Fruit fly (Drosophila melanogaster) whole organism, embryonic: ENCODE measurements around the gene GCS2beta.

Experiments used
- ATbp ChIP-seq: fragments of 200-800 bp; sonication (Bioruptor generic); optimal IDR thresholded peaks from 2 replicates; lab custom pipeline; 2017; ENCODE audit warnings: missing biosample characterization, mild to moderate bottlenecking, missing genetic modification characterization, missing genetic modification reagents
- CG10366 ChIP-seq: fragments of 200-800 bp; sonication (Bioruptor generic); IDR thresholded peaks from 2 replicates; pipeline ENCODE4 v1.3.6; 2022; ENCODE audit warnings: missing biosample characterization, missing genetic modification characterization
- CG11398 ChIP-seq: fragments of 200-800 bp; sonication (Bioruptor generic); optimal IDR thresholded peaks from 2 replicates; lab custom pipeline; 2016; ENCODE audit warnings: missing biosample characterization, missing genetic modification characterization
- CG11696 ChIP-seq: fragments of 200-800 bp; sonication (Bioruptor generic); IDR thresholded peaks from 2 replicates; pipeline ENCODE4 v1.3.6; 2022; ENCODE audit warnings: missing biosample characterization, missing genetic modification characterization
- CG12744 ChIP-seq: fragments of 200-800 bp; sonication (Bioruptor generic); optimal IDR thresholded peaks from 2 replicates; lab custom pipeline; 2016; ENCODE audit warnings: missing biosample characterization, missing genetic modification characterization
- CG15696 ChIP-seq: fragments of 200-800 bp; sonication (Bioruptor generic); optimal IDR thresholded peaks from 2 replicates; lab custom pipeline; 2019; ENCODE audit warnings: missing biosample characterization, mild to moderate bottlenecking, missing genetic modification characterization, moderate library complexity
- CG17186 ChIP-seq: fragments of 200-800 bp; sonication (Bioruptor generic); optimal IDR thresholded peaks from 3 replicates; lab custom pipeline; 2017; ENCODE audit warnings: missing biosample characterization, missing genetic modification reagents, missing genetic modification characterization
- CG1792 ChIP-seq: fragments of 200-800 bp; sonication (Bioruptor generic); optimal IDR thresholded peaks from 2 replicates; lab custom pipeline; 2016; ENCODE audit warnings: missing biosample characterization, missing genetic modification characterization
- CG43689 ChIP-seq: fragments of 200-800 bp; sonication (Bioruptor generic); IDR thresholded peaks from 2 replicates; pipeline ENCODE4 v1.3.6; 2022; ENCODE audit warnings: missing biosample characterization, missing genetic modification characterization
- CG4730 ChIP-seq: fragments of 200-800 bp; sonication (Bioruptor generic); IDR thresholded peaks from 2 replicates; pipeline ENCODE4 v1.3.6; 2022; ENCODE audit warnings: missing biosample characterization, missing genetic modification characterization
- CG7987 ChIP-seq: fragments of 200-800 bp; sonication (Bioruptor generic); optimal IDR thresholded peaks from 2 replicates; lab custom pipeline; 2018; ENCODE audit warnings: missing biosample characterization, mild to moderate bottlenecking, missing genetic modification characterization, moderate library complexity
- CG8281 ChIP-seq: fragments of 200-800 bp; sonication (Bioruptor generic); optimal IDR thresholded peaks from 2 replicates; lab custom pipeline; 2018; ENCODE audit warnings: missing biosample characterization, mild to moderate bottlenecking, missing genetic modification characterization, moderate library complexity
- CG9797 ChIP-seq: fragments of 200-800 bp; sonication (Bioruptor generic); optimal IDR thresholded peaks from 3 replicates; lab custom pipeline; 2018; ENCODE audit warnings: missing biosample characterization, mild to moderate bottlenecking, missing genetic modification characterization
- CG9932 ChIP-seq: fragments of 200-800 bp; sonication (Bioruptor generic); IDR thresholded peaks from 2 replicates; pipeline ENCODE4 v1.3.6; 2022; ENCODE audit warnings: missing biosample characterization, missing genetic modification characterization
- CrebB ChIP-seq: fragments of 200-800 bp; sonication (Bioruptor generic); optimal IDR thresholded peaks from 3 replicates; lab custom pipeline; 2018; ENCODE audit warnings: missing biosample characterization, mild to moderate bottlenecking, missing genetic modification characterization
- D19A ChIP-seq: fragments of 200-800 bp; optimal IDR thresholded peaks from 3 replicates; lab custom pipeline; 2019; ENCODE audit warnings: missing biosample characterization, mild to moderate bottlenecking, missing genetic modification characterization, moderate library complexity
- Dp ChIP-seq: fragments of 200-800 bp; sonication (Bioruptor generic); optimal IDR thresholded peaks from 2 replicates; lab custom pipeline; 2018; ENCODE audit warnings: missing biosample characterization, mild to moderate bottlenecking, missing genetic modification characterization, moderate library complexity
- E2f1 ChIP-seq: fragments of 200-800 bp; sonication (Bioruptor generic); IDR thresholded peaks from 2 replicates; pipeline ENCODE4 v1.3.6; 2022; ENCODE audit warnings: missing biosample characterization, missing genetic modification characterization
- E2f2 ChIP-seq: fragments of 200-800 bp; sonication (Bioruptor generic); IDR thresholded peaks from 2 replicates; pipeline ENCODE4 v1.3.6; 2022; ENCODE audit warnings: missing biosample characterization, missing genetic modification characterization
- Fer2 ChIP-seq: fragments of 200-800 bp; sonication (Bioruptor generic); optimal IDR thresholded peaks from 2 replicates; lab custom pipeline; 2018; ENCODE audit warnings: missing biosample characterization, mild to moderate bottlenecking, missing genetic modification characterization, moderate library complexity
- Hand ChIP-seq: fragments of 200-800 bp; sonication (Bioruptor generic); optimal IDR thresholded peaks from 2 replicates; lab custom pipeline; 2017; ENCODE audit warnings: mild to moderate bottlenecking, missing biosample characterization, missing genetic modification reagents, missing genetic modification characterization
- Hey ChIP-seq: fragments of 200-800 bp; sonication (Bioruptor generic); optimal IDR thresholded peaks from 3 replicates; lab custom pipeline; 2018; ENCODE audit warnings: missing biosample characterization, mild to moderate bottlenecking, missing genetic modification characterization
- MESR4 ChIP-seq: fragments of 200-800 bp; sonication (Bioruptor generic); optimal IDR thresholded peaks from 2 replicates; lab custom pipeline; 2018; ENCODE audit warnings: missing biosample characterization, mild to moderate bottlenecking, missing genetic modification characterization, moderate library complexity
- NC2β ChIP-seq: fragments of 200-800 bp; sonication (Bioruptor generic); optimal IDR thresholded peaks from 2 replicates; lab custom pipeline; 2016; ENCODE audit warnings: missing biosample characterization, missing genetic modification characterization
- Neu2 ChIP-seq: fragments of 200-800 bp; sonication (Bioruptor generic); optimal IDR thresholded peaks from 3 replicates; lab custom pipeline; 2016; ENCODE audit warnings: missing biosample characterization, missing genetic modification characterization, borderline replicate concordance
- NfI ChIP-seq: fragments of 200-800 bp; sonication (Bioruptor generic); optimal IDR thresholded peaks from 3 replicates; lab custom pipeline; 2018; ENCODE audit warnings: missing biosample characterization, mild to moderate bottlenecking, missing genetic modification characterization, moderate library complexity
- Oaz ChIP-seq: fragments of 200-800 bp; sonication (Bioruptor generic); IDR thresholded peaks from 2 replicates; pipeline ENCODE4 v1.3.6; 2022; ENCODE audit warnings: missing biosample characterization, missing genetic modification characterization
- Six4 ChIP-seq: fragments of 200-800 bp; sonication (Bioruptor generic); optimal IDR thresholded peaks from 2 replicates; lab custom pipeline; 2016; ENCODE audit warnings: missing biosample characterization, missing genetic modification characterization
- Sry-δ ChIP-seq: fragments of 200-800 bp; sonication (Bioruptor generic); optimal IDR thresholded peaks from 2 replicates; lab custom pipeline; 2016; ENCODE audit warnings: missing biosample characterization, missing genetic modification characterization
- ab ChIP-seq: fragments of 200-800 bp; sonication (Bioruptor generic); optimal IDR thresholded peaks from 2 replicates; lab custom pipeline; 2016; ENCODE audit warnings: missing biosample characterization, missing genetic modification characterization
- bab2 ChIP-seq: fragments of 200-800 bp; sonication (Bioruptor generic); optimal IDR thresholded peaks from 2 replicates; lab custom pipeline; 2016; ENCODE audit warnings: missing biosample characterization, missing genetic modification characterization
- cwo ChIP-seq: fragments of 200-800 bp; sonication (Bioruptor generic); optimal IDR thresholded peaks from 3 replicates; lab custom pipeline; 2017; ENCODE audit warnings: missing biosample characterization, missing genetic modification characterization, mild to moderate bottlenecking, moderate library complexity, missing genetic modification reagents
- da ChIP-seq: fragments of 200-800 bp; sonication (Bioruptor generic); optimal IDR thresholded peaks from 2 replicates; lab custom pipeline; 2016; ENCODE audit warnings: missing biosample characterization, missing genetic modification characterization
- en ChIP-seq: fragments of 200-800 bp; sonication (Bioruptor generic); optimal IDR thresholded peaks from 2 replicates; lab custom pipeline; 2016; ENCODE audit warnings: missing biosample characterization, missing genetic modification characterization
- fd102C ChIP-seq: fragments of 200-800 bp; sonication (Bioruptor generic); optimal IDR thresholded peaks from 2 replicates; lab custom pipeline; 2018; ENCODE audit warnings: missing biosample characterization, mild to moderate bottlenecking, missing genetic modification characterization, moderate library complexity
- fd96Cb ChIP-seq: fragments of 200-800 bp; sonication (Bioruptor generic); optimal IDR thresholded peaks from 2 replicates; lab custom pipeline; 2018; ENCODE audit warnings: missing biosample characterization, mild to moderate bottlenecking, missing genetic modification characterization, moderate library complexity
- insv ChIP-seq, 2 experiments: fragments of 200-800 bp; sonication (Bioruptor generic); optimal IDR thresholded peaks; 3 replicates each; lab custom pipeline; 2016 to 2018; ENCODE audit warnings: missing biosample characterization in 2 of 2, missing genetic modification characterization in 2 of 2
- knrl ChIP-seq: fragments of 200-800 bp; sonication (Bioruptor generic); IDR thresholded peaks from 3 replicates; pipeline ENCODE4 v1.3.6; 2022; ENCODE audit warnings: missing biosample characterization, missing genetic modification characterization; ENCODE audit not compliant: partially characterized antibody
- lbe ChIP-seq: fragments of 200-800 bp; sonication (Bioruptor generic); optimal IDR thresholded peaks from 2 replicates; lab custom pipeline; 2016; ENCODE audit warnings: missing biosample characterization, mild to moderate bottlenecking, missing genetic modification characterization
- lilli ChIP-seq: fragments of 200-800 bp; sonication (Bioruptor generic); optimal IDR thresholded peaks from 3 replicates; lab custom pipeline; 2016; ENCODE audit warnings: missing biosample characterization, missing genetic modification characterization
- nom ChIP-seq: fragments of 200-800 bp; sonication (Bioruptor generic); optimal IDR thresholded peaks from 2 replicates; lab custom pipeline; 2017; ENCODE audit warnings: missing biosample characterization, missing genetic modification characterization, mild to moderate bottlenecking, moderate library complexity, missing genetic modification reagents
- pan ChIP-seq, 4 experiments: fragments of >200 bp in 3 of 4; fragments of 200-800 bp in 1 of 4; sonication (Bioruptor generic) in 1 of 4; optimal IDR thresholded peaks in 3 of 4; IDR thresholded peaks in 1 of 4; 2 replicates each; pipeline versions ENCODE4 v1.3.6 to Lab custom; 2017 to 2022; ENCODE audit warnings: missing biosample characterization in 2 of 4, missing genetic modification characterization in 2 of 4, mixed read lengths in 1 of 4
- psq ChIP-seq: fragments of 200-800 bp; sonication (Bioruptor generic); optimal IDR thresholded peaks from 2 replicates; lab custom pipeline; 2017; ENCODE audit warnings: missing biosample characterization, missing genetic modification characterization
- seq ChIP-seq: fragments of 200-800 bp; sonication (Bioruptor generic); IDR thresholded peaks from 2 replicates; pipeline ENCODE4 v1.3.6; 2022; ENCODE audit warnings: missing biosample characterization, missing genetic modification characterization
- sna ChIP-seq: fragments of 200-800 bp; sonication (Bioruptor generic); IDR thresholded peaks from 2 replicates; pipeline ENCODE4 v1.3.6; 2022; ENCODE audit warnings: missing biosample characterization, missing genetic modification characterization; ENCODE audit not compliant: partially characterized antibody
- sqz ChIP-seq: fragments of 200-800 bp; sonication (Bioruptor generic); optimal IDR thresholded peaks from 3 replicates; lab custom pipeline; 2018; ENCODE audit warnings: missing biosample characterization, mild to moderate bottlenecking, missing genetic modification characterization
- ssp ChIP-seq: fragments of 200-800 bp; sonication (Bioruptor generic); IDR thresholded peaks from 2 replicates; pipeline ENCODE4 v1.3.6; 2022; ENCODE audit warnings: missing biosample characterization, missing genetic modification characterization
- toy ChIP-seq: fragments of 200-800 bp; sonication (Bioruptor generic); IDR thresholded peaks from 2 replicates; pipeline ENCODE4 v1.3.6; 2022; ENCODE audit warnings: missing biosample characterization, missing genetic modification characterization
- trh ChIP-seq: fragments of 200-800 bp; sonication (Bioruptor generic); optimal IDR thresholded peaks from 2 replicates; lab custom pipeline; 2016; ENCODE audit warnings: missing biosample characterization, missing genetic modification characterization
- twi ChIP-seq: fragments of 200-800 bp; optimal IDR thresholded peaks from 2 replicates; lab custom pipeline; 2019; ENCODE audit warnings: missing biosample characterization, mild to moderate bottlenecking, missing genetic modification characterization, moderate library complexity

The GCS2beta gene

dm6 chr2L:17484174-17484573 is at the start of gene GCS2beta, which contains the start of gene CG5131:
TSS of gene GCS2beta (minus strand) at chr2L:17484307.
TSS of gene CG5131 (plus strand) at chr2L:17484501.
- TF ChIP-seq pan (optimal IDR thresholded peaks at IDR 0.05; lab: Kevin White, UChicago) (no peak), pan (GFP tag; optimal IDR thresholded peaks at IDR 0.05 in 1 of 2, IDR thresholded peaks at IDR 0.05 in 1 of 2) (peak in 1 of 2 experiments; percentile 95), CG1792 (GFP tag; lab: Kevin White, UChicago) (peak; percentile 93), cwo (GFP tag; lab: Kevin White, UChicago) (peak; percentile 83), CG9797 (peak; percentile 61), Fer2 (tag; lab: Kevin White, UChicago) (peak; percentile 85), knrl (GFP tag; lab: Robert Waterston, UW) (peak; percentile 94), psq (GFP tag; lab: Kevin White, UChicago) (peak; percentile 50), ATbp (GFP tag; lab: Kevin White, UChicago) (peak; percentile 80), Hand (GFP tag; lab: Kevin White, UChicago) (peak; percentile 25), CG43689 (peak; percentile 72), CG7987 (peak; percentile 84), CG11696 (GFP tag; lab: Robert Waterston, UW) (peak; percentile 69), toy (GFP tag; lab: Robert Waterston, UW) (peak; percentile 71; the same call in 1 of the 2 replicates), da (GFP tag; lab: Kevin White, UChicago) (peak; percentile 88), CG11398 (peak; percentile 92), lilli (GFP tag; lab: Kevin White, UChicago) (peak; percentile 98), Sry-δ (GFP tag; lab: Kevin White, UChicago) (peak; percentile 96), E2f1 (GFP tag; lab: Robert Waterston, UW) (peak; percentile 91), en (peak; percentile 83), D19A (tag; lab: Kevin White, UChicago) (no peak), insv (GFP tag; optimal IDR thresholded peaks at IDR 0.05; lab: Kevin White, UChicago) (peak in 1 of 2 experiments; percentile 39), CG8281 (peak; percentile 57), bab2 (peak; percentile 96), sna (GFP tag; lab: Robert Waterston, UW) (peak; percentile 92), CG4730 (GFP tag; lab: Robert Waterston, UW) (peak; percentile 91), Hey (peak; percentile 60), Dp (GFP tag; lab: Kevin White, UChicago) (peak; percentile 70), fd96Cb (peak; percentile 86), sqz (GFP tag; lab: Kevin White, UChicago) (peak; percentile 53), twi (tag; lab: Kevin White, UChicago) (peak; percentile 79), NfI (GFP tag; lab: Kevin White, UChicago) (peak; percentile 95), fd102C (no peak), NC2β (GFP tag; lab: Kevin White, UChicago) (peak; percentile 90), CG9932 (GFP tag; lab: Robert Waterston, UW) (peak; percentile 98), CG10366 (GFP tag; lab: Robert Waterston, UW) (peak; percentile 93), Neu2 (GFP tag; lab: Kevin White, UChicago) (peak; percentile 78), MESR4 (peak; percentile 60), CG12744 (peak; percentile 75), nom (GFP tag; lab: Kevin White, UChicago) (no peak), ssp (GFP tag; lab: Robert Waterston, UW) (peak; percentile 86), Oaz (GFP tag; lab: Robert Waterston, UW) (peak; percentile 88), ab (GFP tag; lab: Kevin White, UChicago) (peak; percentile 94), CG15696 (tag; lab: Kevin White, UChicago) (peak; percentile 82), seq (GFP tag; lab: Robert Waterston, UW) (peak; percentile 91), CrebB (tag; lab: Kevin White, UChicago) (peak; percentile 82), CG17186 (GFP tag; lab: Kevin White, UChicago) (peak; percentile 90), trh (GFP tag; lab: Kevin White, UChicago) (peak; percentile 86), Six4 (peak; percentile 90), E2f2 (GFP tag; lab: Robert Waterston, UW) (peak; percentile 84), lbe (no peak)
